Worm (Caenorhabditis elegans) whole organism, L2 larva: ENCODE measurements around the gene clec-210.

Experiments
- F13H6.1 ChIP-seq: sonication (generic microtip); optimal IDR thresholded peaks from 2 replicates; lab custom pipeline; 2016; ENCODE audit warnings: missing genetic modification characterization, missing compliant biosample characterization
- R02D3.7 ChIP-seq: fragments of 150-350 bp; optimal IDR thresholded peaks from 2 replicates; lab custom pipeline; 2014; ENCODE audit warnings: missing biosample characterization, missing genetic modification characterization
- ZK546.5 ChIP-seq: sonication (generic microtip); optimal IDR thresholded peaks from 2 replicates; lab custom pipeline; 2017; ENCODE audit warnings: missing biosample characterization, missing genetic modification characterization
- alr-1 ChIP-seq: fragments of 150-350 bp; optimal IDR thresholded peaks from 2 replicates; lab custom pipeline; 2014; ENCODE audit warnings: missing biosample characterization, missing genetic modification characterization
- aly-2 ChIP-seq: fragments of 150-350 bp; optimal IDR thresholded peaks from 2 replicates; lab custom pipeline; 2014; ENCODE audit warnings: missing biosample characterization, missing genetic modification characterization
- ama-1 ChIP-seq: fragments of 150-350 bp; optimal IDR thresholded peaks from 2 replicates; lab custom pipeline; 2018; ENCODE audit warnings: inconsistent platforms
- blmp-1 ChIP-seq: sonication (generic microtip); optimal IDR thresholded peaks from 2 replicates; lab custom pipeline; 2017; ENCODE audit warnings: missing genetic modification characterization, mild to moderate bottlenecking, missing compliant biosample characterization, antibody characterized with exemption, moderate library complexity; ENCODE audit not compliant: insufficient read depth
- ceh-82 ChIP-seq: fragments of 150-350 bp; optimal IDR thresholded peaks from 2 replicates; lab custom pipeline; 2014; ENCODE audit warnings: missing biosample characterization, missing genetic modification characterization
- crh-2 ChIP-seq: sonication (generic microtip); optimal IDR thresholded peaks from 2 replicates; lab custom pipeline; 2017; ENCODE audit warnings: missing biosample characterization, missing genetic modification characterization
- egl-27 ChIP-seq: sonication (generic microtip); optimal IDR thresholded peaks from 3 replicates; lab custom pipeline; 2017; ENCODE audit warnings: missing biosample characterization, missing genetic modification reagents, missing genetic modification characterization
- elt-1 ChIP-seq: fragments of 150-350 bp; optimal IDR thresholded peaks from 2 replicates; lab custom pipeline; 2014; ENCODE audit warnings: missing biosample characterization, missing genetic modification characterization
- elt-3 ChIP-seq: sonication (generic microtip); optimal IDR thresholded peaks from 2 replicates; lab custom pipeline; 2017; ENCODE audit warnings: missing biosample characterization, missing genetic modification characterization
- fos-1 ChIP-seq: fragments of 150-350 bp; optimal IDR thresholded peaks from 2 replicates; lab custom pipeline; 2014; ENCODE audit warnings: missing biosample characterization, missing genetic modification characterization
- lin-13 ChIP-seq: fragments of 150-350 bp; optimal IDR thresholded peaks from 2 replicates; lab custom pipeline; 2014; ENCODE audit warnings: missing biosample characterization, missing genetic modification reagents, missing genetic modification characterization
- lsy-2 ChIP-seq, 2 experiments: fragments of 150-350 bp in 1 of 2; sonication (generic microtip) in 1 of 2; optimal IDR thresholded peaks; 2 replicates each; lab custom pipeline; 2014 to 2017; ENCODE audit warnings: missing biosample characterization in 2 of 2, missing genetic modification characterization in 2 of 2
- nhr-11 ChIP-seq: fragments of 150-350 bp; optimal IDR thresholded peaks from 2 replicates; lab custom pipeline; 2014; ENCODE audit warnings: missing biosample characterization, missing genetic modification characterization
- nhr-12 ChIP-seq: fragments of 150-350 bp; optimal IDR thresholded peaks from 2 replicates; lab custom pipeline; 2014; ENCODE audit warnings: missing biosample characterization, missing genetic modification characterization
- nhr-21 ChIP-seq: fragments of 150-350 bp; optimal IDR thresholded peaks from 2 replicates; lab custom pipeline; 2014; ENCODE audit warnings: missing biosample characterization, missing genetic modification characterization
- nhr-23 ChIP-seq: fragments of 150-350 bp; optimal IDR thresholded peaks from 2 replicates; lab custom pipeline; 2014; ENCODE audit warnings: missing biosample characterization, missing genetic modification reagents, missing genetic modification characterization
- nhr-237 ChIP-seq: fragments of 150-350 bp; optimal IDR thresholded peaks from 2 replicates; lab custom pipeline; 2014; ENCODE audit warnings: missing biosample characterization, missing genetic modification characterization
- nhr-25 ChIP-seq: fragments of 150-350 bp; sonication (generic microtip); optimal IDR thresholded peaks from 3 replicates; lab custom pipeline; 2014; ENCODE audit warnings: missing biosample characterization, missing genetic modification characterization
- nhr-6 ChIP-seq: fragments of 150-350 bp; optimal IDR thresholded peaks from 2 replicates; lab custom pipeline; 2014; ENCODE audit warnings: missing biosample characterization, missing genetic modification characterization
- nhr-77 ChIP-seq: fragments of 150-350 bp; optimal IDR thresholded peaks from 2 replicates; lab custom pipeline; 2014; ENCODE audit warnings: missing biosample characterization, missing genetic modification characterization
- peb-1 ChIP-seq: fragments of 150-350 bp; optimal IDR thresholded peaks from 2 replicates; lab custom pipeline; 2014; ENCODE audit warnings: missing biosample characterization, missing genetic modification characterization
- sem-4 ChIP-seq: fragments of 150-350 bp; optimal IDR thresholded peaks from 2 replicates; lab custom pipeline; 2014; ENCODE audit warnings: missing biosample characterization, missing genetic modification reagents, missing genetic modification characterization
- skn-1 ChIP-seq: sonication (generic microtip); optimal IDR thresholded peaks from 2 replicates; lab custom pipeline; 2017; ENCODE audit warnings: missing biosample characterization, missing genetic modification characterization
- sma-3 ChIP-seq: sonication (generic microtip); optimal IDR thresholded peaks from 2 replicates; lab custom pipeline; 2016; ENCODE audit warnings: missing genetic modification reagents, missing genetic modification characterization, missing compliant biosample characterization
- sma-9 ChIP-seq, 2 experiments: fragments of 150-350 bp in 1 of 2; sonication (generic microtip) in 1 of 2; optimal IDR thresholded peaks; 2 replicates each; lab custom pipeline; 2014 to 2016; ENCODE audit warnings: missing genetic modification characterization in 2 of 2, mild to moderate bottlenecking in 1 of 2, missing biosample characterization in 1 of 2, missing compliant biosample characterization in 1 of 2, missing genetic modification reagents in 1 of 2, moderate library complexity in 1 of 2
- snpc-4 ChIP-seq: fragments of 150-350 bp; optimal IDR thresholded peaks from 2 replicates; lab custom pipeline; 2014; ENCODE audit warnings: missing biosample characterization, missing genetic modification characterization
- unc-39 ChIP-seq: fragments of 150-350 bp; optimal IDR thresholded peaks from 2 replicates; lab custom pipeline; 2014; ENCODE audit warnings: missing biosample characterization, missing genetic modification characterization
- unc-55 ChIP-seq: fragments of 150-350 bp; sonication (generic microtip); optimal IDR thresholded peaks from 3 replicates; lab custom pipeline; 2014; ENCODE audit warnings: missing biosample characterization, missing genetic modification reagents, missing genetic modification characterization
- unc-62 ChIP-seq: fragments of 150-350 bp; optimal IDR thresholded peaks from 2 replicates; lab custom pipeline; 2014; ENCODE audit warnings: missing biosample characterization, missing genetic modification reagents, missing genetic modification characterization
- zag-1 ChIP-seq: fragments of 150-350 bp; optimal IDR thresholded peaks from 2 replicates; lab custom pipeline; 2014; ENCODE audit warnings: missing biosample characterization, missing genetic modification characterization
- ztf-1 ChIP-seq: fragments of 200-800 bp; sonication (Bioruptor generic); conservative IDR thresholded peaks from 2 replicates; pipeline ENCODE4 v1.3.6; 2022; ENCODE audit warnings: missing genetic modification characterization, missing compliant biosample characterization
- ztf-11 ChIP-seq: sonication (generic microtip); optimal IDR thresholded peaks from 2 replicates; lab custom pipeline; 2017; ENCODE audit warnings: missing biosample characterization, missing genetic modification characterization
- ztf-4 ChIP-seq: fragments of 150-350 bp; optimal IDR thresholded peaks from 2 replicates; lab custom pipeline; 2014; ENCODE audit warnings: missing biosample characterization, missing genetic modification characterization

Gene clec-210

ce11 chrV:3122403-3122802 lies 4.2 kb downstream of the clec-210 start:
- TF ChIP-seq ztf-4 (tag; lab: Kevin White, UChicago) (no peak), ama-1 (lab: Kevin White, UChicago) (no peak), egl-27 (tag; lab: Kevin White, UChicago) (no peak), nhr-6 (tag; lab: Kevin White, UChicago) (no peak), lsy-2 (tag; optimal IDR thresholded peaks at IDR 0.05; lab: Kevin White, UChicago) (no peak), F13H6.1 (tag; lab: Kevin White, UChicago) (no peak), elt-3 (tag; lab: Kevin White, UChicago) (no peak), nhr-23 (no peak), elt-1 (tag; lab: Kevin White, UChicago) (no peak), unc-39 (tag; lab: Kevin White, UChicago) (no peak)

- TF ChIP-seq ztf-1 (GFP tag; lab: Robert Waterston, UW): no peak
- TF ChIP-seq unc-39 (tag; lab: Kevin White, UChicago): no peak
- TF ChIP-seq skn-1 (tag; lab: Kevin White, UChicago): no peak
- TF ChIP-seq nhr-25: no peak
- TF ChIP-seq ztf-11 (tag; lab: Kevin White, UChicago): no peak
- no peak for TF ChIP-seq peb-1 (tag; lab: Kevin White, UChicago)
- no peak for TF ChIP-seq nhr-21 (tag; lab: Kevin White, UChicago)
- TF ChIP-seq F13H6.1 (tag; lab: Kevin White, UChicago): no peak
- no peak for TF ChIP-seq elt-3 (tag; lab: Kevin White, UChicago)
- TF ChIP-seq unc-62 (GFP tag; lab: Kevin White, UChicago): no peak
- TF ChIP-seq nhr-6 (tag; lab: Kevin White, UChicago): no peak
Measured at ce11 chrV:3124912-3125311, 6.7 kb downstream of the clec-210 start, which contains the start of gene Y73C8C.12. Gene Y73C8C.12 (plus strand): TSS chrV:3125212.

- TF ChIP-seq sma-3 (GFP tag; lab: Kevin White, UChicago) (no peak), fos-1 (tag; lab: Kevin White, UChicago) (no peak), alr-1 (no peak), F13H6.1 (tag; lab: Kevin White, UChicago) (no peak), R02D3.7 (no peak), unc-39 (tag; lab: Kevin White, UChicago) (no peak), snpc-4 (no peak), zag-1 (tag; lab: Kevin White, UChicago) (no peak), egl-27 (tag; lab: Kevin White, UChicago) (no peak), nhr-12 (no peak), nhr-11 (tag; lab: Kevin White, UChicago) (no peak), blmp-1 (tag; lab: Kevin White, UChicago) (no peak)
Measured at ce11 chrV:3127670-3128069, 9.5 kb downstream of the clec-210 start, which contains the start of gene Y73C8C.10. Gene Y73C8C.10 (minus strand): TSS chrV:3127770.

- no peak for TF ChIP-seq nhr-21 (tag; lab: Kevin White, UChicago)
- no peak for TF ChIP-seq ztf-1 (GFP tag; lab: Robert Waterston, UW)
Measured at ce11 chrV:3128803-3129202, 10.6 kb downstream of the clec-210 start, which contains the start of gene tat-6. Gene tat-6 (plus strand): TSS chrV:3129103.

- no peak for TF ChIP-seq aly-2 (tag; lab: Kevin White, UChicago)
- no peak for TF ChIP-seq ztf-4 (tag; lab: Kevin White, UChicago)
- TF ChIP-seq lin-13 (GFP tag; lab: Kevin White, UChicago): no peak
- TF ChIP-seq R02D3.7: no peak
- TF ChIP-seq nhr-77 (tag; lab: Kevin White, UChicago): no peak
- no peak for TF ChIP-seq sem-4 (tag; lab: Kevin White, UChicago)
- TF ChIP-seq ceh-82 (tag; lab: Kevin White, UChicago): no peak
- TF ChIP-seq unc-55: no peak
- TF ChIP-seq crh-2: no peak
- TF ChIP-seq sma-9 (GFP tag; optimal IDR thresholded peaks at IDR 0.05; lab: Kevin White, UChicago): no peak
- TF ChIP-seq sma-9 (tag; optimal IDR thresholded peaks at IDR 0.05; lab: Kevin White, UChicago): no peak
- TF ChIP-seq nhr-25: no peak
- no peak for TF ChIP-seq elt-3 (tag; lab: Kevin White, UChicago)
- no peak for TF ChIP-seq alr-1
- TF ChIP-seq nhr-237: no peak
- TF ChIP-seq peb-1 (tag; lab: Kevin White, UChicago): no peak
- no peak for TF ChIP-seq ZK546.5 (tag; lab: Kevin White, UChicago)
Measured at ce11 chrV:3132116-3132515, 13.9 kb downstream of the clec-210 start.
